Fruit fly (Drosophila melanogaster) whole organism, wandering third instar larva: ENCODE results near the gene CG3106.

Experiments
- Abd-B ChIP-seq: fragments of >200 bp; optimal IDR thresholded peaks from 2 replicates; lab custom pipeline; 2017; ENCODE audit warnings: missing biosample characterization, missing genetic modification characterization
- CG32264 ChIP-seq: fragments of 200-800 bp; sonication (Bioruptor generic); optimal IDR thresholded peaks from 2 replicates; lab custom pipeline; 2016; ENCODE audit warnings: missing biosample characterization, missing genetic modification characterization
- Dfd ChIP-seq: fragments of >200 bp; optimal IDR thresholded peaks from 2 replicates; lab custom pipeline; 2017; ENCODE audit warnings: missing biosample characterization, missing genetic modification characterization
- HLH106 ChIP-seq: fragments of 200-800 bp; optimal IDR thresholded peaks from 3 replicates; lab custom pipeline; 2019; ENCODE audit warnings: missing biosample characterization, mild to moderate bottlenecking, missing genetic modification characterization, moderate library complexity
- Hnf4 ChIP-seq: fragments of 200-800 bp; sonication (Bioruptor generic); optimal IDR thresholded peaks from 2 replicates; lab custom pipeline; 2016; ENCODE audit warnings: missing biosample characterization, mild to moderate bottlenecking, missing genetic modification characterization
- Hr78 ChIP-seq: fragments of >200 bp; optimal IDR thresholded peaks from 2 replicates; lab custom pipeline; 2017; ENCODE audit warnings: missing biosample characterization, missing genetic modification characterization
- Hr83 ChIP-seq: fragments of 200-300 bp; sonication (Bioruptor generic); optimal IDR thresholded peaks from 2 replicates; lab custom pipeline; 2016; ENCODE audit warnings: missing biosample characterization, mild to moderate bottlenecking, missing genetic modification characterization, moderate library complexity; ENCODE audit not compliant: poor library complexity, severe bottlenecking
- Mio ChIP-seq: sonication (Bioruptor generic); optimal IDR thresholded peaks from 2 replicates; lab custom pipeline; 2016; ENCODE audit warnings: missing biosample characterization, missing genetic modification characterization
- Myc ChIP-seq: fragments of >200 bp; optimal IDR thresholded peaks from 2 replicates; lab custom pipeline; 2017
- N ChIP-seq: fragments of >200 bp; optimal IDR thresholded peaks from 2 replicates; lab custom pipeline; 2018; ENCODE audit warnings: missing biosample characterization, missing external identifiers, missing genetic modification characterization
- OdsH ChIP-seq: fragments of 200-800 bp; sonication (Bioruptor generic); optimal IDR thresholded peaks from 2 replicates; lab custom pipeline; 2016; ENCODE audit warnings: missing biosample characterization, mild to moderate bottlenecking, missing genetic modification characterization
- Rel ChIP-seq, 2 experiments: fragments of 200-800 bp; sonication (Bioruptor generic) in 1 of 2; optimal IDR thresholded peaks; 2 replicates in 1 of 2; 3 replicates in 1 of 2; lab custom pipeline; 2016 to 2019; ENCODE audit warnings: mild to moderate bottlenecking in 2 of 2, missing biosample characterization in 2 of 2, missing genetic modification characterization in 2 of 2, moderate library complexity in 1 of 2
- Sp1 ChIP-seq: fragments of 200-800 bp; sonication (Bioruptor generic); optimal IDR thresholded peaks from 3 replicates; lab custom pipeline; 2019; ENCODE audit warnings: missing biosample characterization, mild to moderate bottlenecking, missing genetic modification characterization, moderate library complexity
- Vsx2 ChIP-seq: fragments of 200-300, 225-300 bp; sonication (Bioruptor generic); optimal IDR thresholded peaks from 2 replicates; lab custom pipeline; 2018; ENCODE audit warnings: missing biosample characterization, missing genetic modification characterization; ENCODE audit not compliant: partially characterized antibody
- br ChIP-seq: fragments of 200-800 bp; sonication (Bioruptor generic); optimal IDR thresholded peaks from 2 replicates; lab custom pipeline; 2016; ENCODE audit warnings: missing biosample characterization, missing genetic modification characterization
- brk ChIP-seq: fragments of 200-800 bp; sonication (Bioruptor generic); optimal IDR thresholded peaks from 2 replicates; lab custom pipeline; 2016; ENCODE audit warnings: missing biosample characterization, mild to moderate bottlenecking, missing genetic modification characterization
- dl ChIP-seq, 2 experiments: fragments of 175-275, 200-275 bp in 1 of 2; fragments of 200-275 bp in 1 of 2; sonication (Bioruptor generic); optimal IDR thresholded peaks; lab custom pipeline; 2018; ENCODE audit warnings: mild to moderate bottlenecking in 2 of 2, missing biosample characterization in 2 of 2, missing genetic modification characterization in 2 of 2, moderate library complexity in 2 of 2; ENCODE audit not compliant: partially characterized antibody in 2 of 2, insufficient read depth in 1 of 2
- dmrt93B ChIP-seq: fragments of 200-800 bp; sonication (Bioruptor generic); optimal IDR thresholded peaks from 2 replicates; lab custom pipeline; 2018; ENCODE audit warnings: missing biosample characterization, mild to moderate bottlenecking, missing genetic modification characterization
- dsf ChIP-seq: sonication (Bioruptor generic); optimal IDR thresholded peaks from 2 replicates; lab custom pipeline; 2016; ENCODE audit warnings: missing biosample characterization, missing genetic modification characterization, borderline replicate concordance
- ey ChIP-seq: fragments of 200-800 bp; sonication (Bioruptor generic); optimal IDR thresholded peaks from 2 replicates; lab custom pipeline; 2016; ENCODE audit warnings: missing biosample characterization, missing genetic modification characterization
- foxo ChIP-seq, 2 experiments: fragments of 200-800 bp; sonication (Bioruptor generic); optimal IDR thresholded peaks; 2 replicates in 1 of 2; 3 replicates in 1 of 2; lab custom pipeline; 2016 to 2017; ENCODE audit warnings: missing biosample characterization in 2 of 2, missing genetic modification characterization in 2 of 2
- fru ChIP-seq: fragments of 200-800 bp; sonication (Bioruptor generic); optimal IDR thresholded peaks from 3 replicates; lab custom pipeline; 2016; ENCODE audit warnings: missing biosample characterization, mild to moderate bottlenecking, missing genetic modification characterization
- h ChIP-seq: fragments of 200-800 bp; sonication (Bioruptor generic); optimal IDR thresholded peaks from 3 replicates; lab custom pipeline; 2016; ENCODE audit warnings: missing biosample characterization, mild to moderate bottlenecking, missing genetic modification characterization
- jim ChIP-seq: fragments of 175-275, 200-325 bp; sonication (Bioruptor generic); optimal IDR thresholded peaks from 2 replicates; lab custom pipeline; 2016; ENCODE audit warnings: missing biosample characterization, mild to moderate bottlenecking, missing genetic modification characterization
- lola ChIP-seq: fragments of >200 bp; optimal IDR thresholded peaks from 2 replicates; lab custom pipeline; 2017; ENCODE audit warnings: missing biosample characterization, missing genetic modification characterization
- pan ChIP-seq: fragments of >200 bp; optimal IDR thresholded peaks from 2 replicates; lab custom pipeline; 2017
- psq ChIP-seq: fragments of 200-800 bp; sonication (Bioruptor generic); optimal IDR thresholded peaks from 3 replicates; lab custom pipeline; 2017; ENCODE audit warnings: missing biosample characterization, mild to moderate bottlenecking, missing genetic modification characterization, moderate library complexity
- rgr ChIP-seq: fragments of 200-800 bp; sonication (Bioruptor generic); optimal IDR thresholded peaks from 3 replicates; lab custom pipeline; 2016; ENCODE audit warnings: missing biosample characterization, mild to moderate bottlenecking, missing genetic modification characterization
- sage ChIP-seq: fragments of 200-800 bp; sonication (Bioruptor generic); optimal IDR thresholded peaks from 2 replicates; lab custom pipeline; 2016; ENCODE audit warnings: missing biosample characterization, mild to moderate bottlenecking, missing genetic modification characterization
- sv ChIP-seq: fragments of 200-800 bp; sonication (Bioruptor generic); optimal IDR thresholded peaks from 3 replicates; lab custom pipeline; 2016; ENCODE audit warnings: missing biosample characterization, missing genetic modification characterization
- tai ChIP-seq: sonication (Bioruptor generic); optimal IDR thresholded peaks from 2 replicates; lab custom pipeline; 2016; ENCODE audit warnings: missing biosample characterization, missing genetic modification characterization
- usp ChIP-seq: fragments of >200 bp; optimal IDR thresholded peaks from 2 replicates; lab custom pipeline; 2017; ENCODE audit warnings: missing biosample characterization, missing genetic modification characterization
- woc ChIP-seq: sonication (Bioruptor generic); optimal IDR thresholded peaks from 2 replicates; lab custom pipeline; 2016; ENCODE audit warnings: missing biosample characterization, mild to moderate bottlenecking, missing genetic modification characterization

The CG3106 gene

dm6 chrX:9674912-9675311, 12.2 kb upstream of the CG3106 start:
- TF ChIP-seq N (GFP tag; lab: Kevin White, UChicago): peak; percentile 74
- peak; percentile 66 for TF ChIP-seq Sp1
- no peak for TF ChIP-seq OdsH
- TF ChIP-seq Abd-B (GFP tag; lab: Kevin White, UChicago): no peak

dm6 chrX:9666465-9666864, 3.8 kb upstream of the CG3106 start:
- TF ChIP-seq dsf (GFP tag; lab: Kevin White, UChicago): no peak
- no peak for TF ChIP-seq Mio
- no peak for TF ChIP-seq brk
- TF ChIP-seq tai: no peak
- no peak for TF ChIP-seq rgr (GFP tag; lab: Kevin White, UChicago)
- TF ChIP-seq ey (GFP tag; lab: Kevin White, UChicago): no peak
- TF ChIP-seq Myc (lab: Kevin White, UChicago): no peak
- TF ChIP-seq Dfd (GFP tag; lab: Kevin White, UChicago): no peak
- TF ChIP-seq HLH106: no peak
- TF ChIP-seq Hnf4 (GFP tag; lab: Kevin White, UChicago): no peak
- TF ChIP-seq CG32264: no peak
- TF ChIP-seq jim (GFP tag; lab: Kevin White, UChicago): no peak
- no peak for TF ChIP-seq sage (GFP tag; lab: Kevin White, UChicago)
- TF ChIP-seq Rel (GFP tag; optimal IDR thresholded peaks at IDR 0.05; lab: Kevin White, UChicago): no peak
- no peak for TF ChIP-seq Rel (tag; optimal IDR thresholded peaks at IDR 0.05; lab: Kevin White, UChicago)
- TF ChIP-seq N (GFP tag; lab: Kevin White, UChicago): no peak
- TF ChIP-seq usp (GFP tag; lab: Kevin White, UChicago): no peak
- no peak for TF ChIP-seq psq (GFP tag; lab: Kevin White, UChicago)
- no peak for TF ChIP-seq woc (GFP tag; lab: Kevin White, UChicago)
- no peak for TF ChIP-seq sv (GFP tag; lab: Kevin White, UChicago)
- no peak for TF ChIP-seq Vsx2

dm6 chrX:9664426-9664825, 1.7 kb upstream of the CG3106 start:
- TF ChIP-seq jim (GFP tag; lab: Kevin White, UChicago): no peak
- TF ChIP-seq tai: no peak
- peak; percentile 60 for TF ChIP-seq ey (GFP tag; lab: Kevin White, UChicago)
- no peak for TF ChIP-seq dl (GFP tag; optimal IDR thresholded peaks at IDR 0.05; lab: Kevin White, UChicago; ENCODE audit: insufficient read depth in 1 of 2, partially characterized antibody in 2 of 2)
- TF ChIP-seq rgr (GFP tag; lab: Kevin White, UChicago): peak; percentile 73
- TF ChIP-seq dsf (GFP tag; lab: Kevin White, UChicago): no peak
- TF ChIP-seq pan (lab: Kevin White, UChicago): no peak
- no peak for TF ChIP-seq Myc (lab: Kevin White, UChicago)
- TF ChIP-seq dmrt93B (GFP tag; lab: Kevin White, UChicago): no peak
- TF ChIP-seq Vsx2: no peak
- TF ChIP-seq Abd-B (GFP tag; lab: Kevin White, UChicago): no peak
- peak; percentile 73 for TF ChIP-seq h (GFP tag; lab: Kevin White, UChicago)
- no peak for TF ChIP-seq foxo (GFP tag; optimal IDR thresholded peaks at IDR 0.05; lab: Kevin White, UChicago)
- TF ChIP-seq HLH106: peak; percentile 21
- peak; percentile 31 for TF ChIP-seq fru (GFP tag; lab: Kevin White, UChicago)
- TF ChIP-seq Dfd (GFP tag; lab: Kevin White, UChicago): no peak
- TF ChIP-seq Mio: no peak
- TF ChIP-seq Hr78: no peak
- TF ChIP-seq Hnf4 (GFP tag; lab: Kevin White, UChicago): peak; percentile 39
- no peak for TF ChIP-seq Sp1
- TF ChIP-seq Rel (GFP tag; optimal IDR thresholded peaks at IDR 0.05; lab: Kevin White, UChicago): no peak
- TF ChIP-seq Rel (tag; optimal IDR thresholded peaks at IDR 0.05; lab: Kevin White, UChicago): no peak
- peak; percentile 42 for TF ChIP-seq psq (GFP tag; lab: Kevin White, UChicago)
- peak; percentile 65 for TF ChIP-seq br (GFP tag; lab: Kevin White, UChicago)
- TF ChIP-seq OdsH: peak; percentile 65

- TF ChIP-seq h (GFP tag; lab: Kevin White, UChicago) (no peak), lola (GFP tag; lab: Kevin White, UChicago) (no peak)
Observed at dm6 chrX:9663666-9664065, 963 bp upstream of the CG3106 start.

- TF ChIP-seq Hr83 (GFP tag; lab: Kevin White, UChicago): no peak
- no peak for TF ChIP-seq dl (GFP tag; optimal IDR thresholded peaks at IDR 0.05; lab: Kevin White, UChicago; ENCODE audit: insufficient read depth in 1 of 2, partially characterized antibody in 2 of 2)
- TF ChIP-seq jim (GFP tag; lab: Kevin White, UChicago): no peak
- no peak for TF ChIP-seq Rel (GFP tag; optimal IDR thresholded peaks at IDR 0.05; lab: Kevin White, UChicago)
- TF ChIP-seq Rel (tag; optimal IDR thresholded peaks at IDR 0.05; lab: Kevin White, UChicago): peak; percentile 52
- no peak for TF ChIP-seq ey (GFP tag; lab: Kevin White, UChicago)
- no peak for TF ChIP-seq N (GFP tag; lab: Kevin White, UChicago)
- no peak for TF ChIP-seq rgr (GFP tag; lab: Kevin White, UChicago)
- no peak for TF ChIP-seq tai
- no peak for TF ChIP-seq Hnf4 (GFP tag; lab: Kevin White, UChicago)
- no peak for TF ChIP-seq fru (GFP tag; lab: Kevin White, UChicago)
- no peak for TF ChIP-seq lola (GFP tag; lab: Kevin White, UChicago)
- peak; percentile 6 for TF ChIP-seq h (GFP tag; lab: Kevin White, UChicago)
- TF ChIP-seq OdsH: no peak
Observed at dm6 chrX:9661491-9661890, 1.2 kb downstream of the CG3106 start.
